Fruit fly (Drosophila melanogaster): ENCODE data around the gene COX4.

COX4 gene

dm6 chr2L:19967390-19967789 is 8.9 kb downstream of the COX4 start, which contains the start of gene Hf:
Gene Hf, minus strand, starts transcription at chr2L:19967685.
- TF ChIP-seq CG34376 (GFP tag; optimal IDR thresholded peaks at IDR 0.05) (peak; percentile 19), MESR4 (GFP tag; optimal IDR thresholded peaks at IDR 0.05) (no peak)

dm6 chr2L:19987875-19988665 is 29.6 kb downstream of the COX4 start:
- TF ChIP-seq lab (GFP tag; optimal IDR thresholded peaks at IDR 0.05): peak; percentile 30
- no peak for TF ChIP-seq CG9727 (GFP tag; optimal IDR thresholded peaks at IDR 0.05)
- no peak for TF ChIP-seq h (optimal IDR thresholded peaks at IDR 0.05)
- TF ChIP-seq Ets65A (GFP tag): peak; percentile 65
- no peak for TF ChIP-seq Optix (GFP tag; IDR thresholded peaks at IDR 0.05)
- TF ChIP-seq CG15269 (tag; optimal IDR thresholded peaks at IDR 0.05): peak; percentile 2
- TF ChIP-seq Pdp1 (GFP tag; optimal IDR thresholded peaks at IDR 0.05): peak in 1 of 2 experiments; percentile 58
- peak; percentile 17 for TF ChIP-seq Hmr (GFP tag; optimal IDR thresholded peaks at IDR 0.05)
- TF ChIP-seq CG11085 (GFP tag; IDR thresholded peaks at IDR 0.05): no peak
- no peak for TF ChIP-seq maf-S (GFP tag; optimal IDR thresholded peaks at IDR 0.05)
- TF ChIP-seq odd (GFP tag; optimal IDR thresholded peaks at IDR 0.05): no peak
- TF ChIP-seq sens (GFP tag): peak; percentile 57
- TF ChIP-seq ci (GFP tag; IDR thresholded peaks at IDR 0.05): 0 out of 3 replicates have a peak, but pooled peaks have one; percentile 30
- peak; percentile 7 for TF ChIP-seq CG13296 (GFP tag; optimal IDR thresholded peaks at IDR 0.05)
- no peak for TF ChIP-seq CG8089 (GFP tag; optimal IDR thresholded peaks at IDR 0.05)
- TF ChIP-seq CG6791 (GFP tag; IDR thresholded peaks at IDR 0.05; ENCODE audit: partially characterized antibody): no peak
- TF ChIP-seq Med (GFP tag): peak; percentile 63
- TF ChIP-seq CG2678 (tag; optimal IDR thresholded peaks at IDR 0.05): peak; percentile 15
- no peak for TF ChIP-seq CG13123 (GFP tag; optimal IDR thresholded peaks at IDR 0.05)
- TF ChIP-seq CG2889 (GFP tag; IDR thresholded peaks at IDR 0.05): no peak
- TF ChIP-seq Dad (GFP tag; optimal IDR thresholded peaks at IDR 0.05): no peak
- no peak for TF ChIP-seq CG11456 (GFP tag; IDR thresholded peaks at IDR 0.05)

- TF ChIP-seq ro (GFP tag; IDR thresholded peaks at IDR 0.05) (no peak), MBD-R2 (GFP tag; IDR thresholded peaks at IDR 0.05) (no peak), D19A (tag; optimal IDR thresholded peaks at IDR 0.05) (peak; percentile 13), lov (optimal IDR thresholded peaks at IDR 0.05) (no peak), lov (GFP tag; IDR thresholded peaks at IDR 0.05) (no peak), Hr39 (optimal IDR thresholded peaks at IDR 0.05) (no peak), CG6791 (GFP tag; IDR thresholded peaks at IDR 0.05; ENCODE audit: partially characterized antibody) (0 out of 3 replicates have a peak, but pooled peaks have one; percentile 26), Bteb2 (GFP tag; optimal IDR thresholded peaks at IDR 0.05) (no peak), twi (tag; optimal IDR thresholded peaks at IDR 0.05) (no peak), Ptx1 (GFP tag; IDR thresholded peaks at IDR 0.05) (no peak), sens (GFP tag) (peak; percentile 1), cas (GFP tag; IDR thresholded peaks at IDR 0.05) (no peak), Sox100B (GFP tag; optimal IDR thresholded peaks at IDR 0.05) (no peak), CG1024 (GFP tag; IDR thresholded peaks at IDR 0.05) (no peak), chinmo (GFP tag; IDR thresholded peaks at IDR 0.05; ENCODE audit: partially characterized antibody) (no peak), CTCF (GFP tag; optimal IDR thresholded peaks at IDR 0.05) (peak; percentile 84), btn (GFP tag; optimal IDR thresholded peaks at IDR 0.05) (no peak), CG11560 (tag; IDR thresholded peaks at IDR 0.05) (no peak)
Measured at dm6 chr2L:19989658-19990362, 31.3 kb downstream of the COX4 start.
